ENCODE assay signal across 3 worm cellular contexts in genomic region chrX:573270-573669, ce11.
TF ChIP-seq lines count a peak whose summit lies in the region.

No protein-coding gene starts in this region.

TF ChIP-seq in whole organism, L1 larva, 84 proteins besides CTCF, POLR2A, EP300 and RAD21 (continued from another document and continues in another):
- TF ChIP-seq dpl-1 (GFP tag; optimal IDR thresholded peaks at IDR 0.05; lab: Kevin White, UChicago) (peak; percentile 8 to 38 (median 27)), lir-3 (tag; optimal IDR thresholded peaks at IDR 0.05; lab: Kevin White, UChicago; ENCODE audit: poor library complexity) (no peak), fos-1 (tag; optimal IDR thresholded peaks at IDR 0.05; lab: Kevin White, UChicago) (peak; percentile 40), ceh-88 (GFP tag; IDR thresholded peaks at IDR 0.05; lab: Robert Waterston, UW) (no peak), C04F5.9 (tag; optimal IDR thresholded peaks at IDR 0.05; lab: Kevin White, UChicago) (no peak), fkh-10 (GFP tag; optimal IDR thresholded peaks at IDR 0.05; lab: Kevin White, UChicago) (peak; percentile 41), nhr-237 (tag; optimal IDR thresholded peaks at IDR 0.05; lab: Kevin White, UChicago) (peak; percentile 86), rnt-1 (tag; optimal IDR thresholded peaks at IDR 0.05; lab: Kevin White, UChicago) (peak; percentile 63), lin-13 (GFP tag; optimal IDR thresholded peaks at IDR 0.05; lab: Kevin White, UChicago) (no peak), pax-3 (tag; optimal IDR thresholded peaks at IDR 0.05; lab: Kevin White, UChicago) (no peak), nhr-85 (tag; lab: Kevin White, UChicago) (peak; percentile 72), lin-35 (GFP tag; optimal IDR thresholded peaks at IDR 0.05; lab: Kevin White, UChicago) (peak; percentile 22 to 23), unc-130 (tag; optimal IDR thresholded peaks at IDR 0.05; lab: Kevin White, UChicago) (no peak), egl-27 (tag; optimal IDR thresholded peaks at IDR 0.05; lab: Kevin White, UChicago) (peak; percentile 7 to 54), nhr-47 (tag; optimal IDR thresholded peaks at IDR 0.05; lab: Kevin White, UChicago) (peak; percentile 69), fkh-8 (tag; optimal IDR thresholded peaks at IDR 0.05; lab: Kevin White, UChicago) (peak; percentile 82), sptf-1 (tag; optimal IDR thresholded peaks at IDR 0.05; lab: Kevin White, UChicago) (no peak), mep-1 (tag; optimal IDR thresholded peaks at IDR 0.05; lab: Kevin White, UChicago) (peak; percentile 59), mdl-1 (tag; optimal IDR thresholded peaks at IDR 0.05; lab: Kevin White, UChicago) (peak in 1 of 2 experiments; percentile 77), nhr-90 (tag; optimal IDR thresholded peaks at IDR 0.05; lab: Kevin White, UChicago; ENCODE audit: poor library complexity) (peak; percentile 33), pqm-1 (tag; optimal IDR thresholded peaks at IDR 0.05; lab: Kevin White, UChicago) (no peak), hlh-4 (tag; optimal IDR thresholded peaks at IDR 0.05; lab: Kevin White, UChicago) (no peak), zag-1 (tag; optimal IDR thresholded peaks at IDR 0.05; lab: Kevin White, UChicago) (no peak), snpc-4 (tag; optimal IDR thresholded peaks at IDR 0.05; lab: Kevin White, UChicago) (peak; percentile 29), C16A3.4 (tag; optimal IDR thresholded peaks at IDR 0.05; lab: Kevin White, UChicago) (peak; percentile 11), nhr-77 (tag; optimal IDR thresholded peaks at IDR 0.05; lab: Kevin White, UChicago) (peak; percentile 71), nhr-71 (tag; optimal IDR thresholded peaks at IDR 0.05; lab: Kevin White, UChicago) (peak; percentile 82), vab-15 (tag; optimal IDR thresholded peaks at IDR 0.05; lab: Kevin White, UChicago) (no peak), lsy-2 (tag; optimal IDR thresholded peaks at IDR 0.05; lab: Kevin White, UChicago) (peak in 1 of 2 experiments; percentile 71), nhr-84 (tag; optimal IDR thresholded peaks at IDR 0.05; lab: Kevin White, UChicago) (no peak), mab-9 (GFP tag; IDR thresholded peaks at IDR 0.05; lab: Robert Waterston, UW) (no peak), grh-1 (GFP tag; IDR thresholded peaks at IDR 0.05; lab: Robert Waterston, UW) (no peak), efl-1 (optimal IDR thresholded peaks at IDR 0.05; lab: Kevin White, UChicago) (peak; percentile 22 to 63), efl-1 (GFP tag; optimal IDR thresholded peaks at IDR 0.05 in 1 of 2; lab: Kevin White, UChicago) (peak in 1 of 2 experiments; percentile 29), dsc-1 (tag; optimal IDR thresholded peaks at IDR 0.05; lab: Kevin White, UChicago) (peak; percentile 40), tlp-1 (tag; optimal IDR thresholded peaks at IDR 0.05; lab: Kevin White, UChicago) (no peak), nhr-28 (tag; optimal IDR thresholded peaks at IDR 0.05; lab: Kevin White, UChicago) (no peak), lin-39 (tag; optimal IDR thresholded peaks at IDR 0.05; lab: Kevin White, UChicago) (no peak), lin-15B (tag; optimal IDR thresholded peaks at IDR 0.05; lab: Kevin White, UChicago) (no peak), skn-1 (tag; optimal IDR thresholded peaks at IDR 0.05; lab: Kevin White, UChicago) (peak; percentile 99), sox-4 (tag; optimal IDR thresholded peaks at IDR 0.05; lab: Kevin White, UChicago) (no peak), efl-3 (GFP tag; optimal IDR thresholded peaks at IDR 0.05; lab: Kevin White, UChicago) (no peak), C34B4.2 (tag; optimal IDR thresholded peaks at IDR 0.05; lab: Kevin White, UChicago) (no peak), ama-1 (optimal IDR thresholded peaks at IDR 0.05; lab: Kevin White, UChicago) (no peak), nhr-76 (tag; optimal IDR thresholded peaks at IDR 0.05; lab: Kevin White, UChicago) (no peak)

TF ChIP-seq in whole organism, L2 larva, 48 proteins besides CTCF, POLR2A, EP300 and RAD21 (continued from another document):
- TF ChIP-seq ZK546.5 (tag; optimal IDR thresholded peaks at IDR 0.05; lab: Kevin White, UChicago): no peak
- peak; percentile 54 for TF ChIP-seq lin-11 (tag; optimal IDR thresholded peaks at IDR 0.05; lab: Kevin White, UChicago)
- peak; percentile 15 for TF ChIP-seq nhr-25 (tag; optimal IDR thresholded peaks at IDR 0.05; lab: Kevin White, UChicago)
- peak; percentile 4 for TF ChIP-seq ztf-4 (tag; optimal IDR thresholded peaks at IDR 0.05; lab: Kevin White, UChicago)
- TF ChIP-seq sma-9 (GFP tag; optimal IDR thresholded peaks at IDR 0.05; lab: Kevin White, UChicago): peak; percentile 74
- TF ChIP-seq sma-9 (tag; optimal IDR thresholded peaks at IDR 0.05; lab: Kevin White, UChicago): no peak
- TF ChIP-seq nhr-129 (tag; optimal IDR thresholded peaks at IDR 0.05; lab: Kevin White, UChicago): peak; percentile 96
- TF ChIP-seq sem-4 (tag; optimal IDR thresholded peaks at IDR 0.05; lab: Kevin White, UChicago): peak; percentile 2
- peak in 1 of 2 experiments; percentile 35 for TF ChIP-seq mdl-1 (tag; optimal IDR thresholded peaks at IDR 0.05; lab: Kevin White, UChicago)
- no peak for TF ChIP-seq ztf-11 (tag; optimal IDR thresholded peaks at IDR 0.05; lab: Kevin White, UChicago)

TF ChIP-seq in whole organism, L4 larva, 104 proteins besides CTCF, POLR2A, EP300 and RAD21 (continued from another document):
- peak; percentile 36 for TF ChIP-seq mes-2 (tag; optimal IDR thresholded peaks at IDR 0.05; lab: Kevin White, UChicago; ENCODE audit: poor library complexity, severe bottlenecking)
- TF ChIP-seq fkh-10 (GFP tag; optimal IDR thresholded peaks at IDR 0.05; lab: Kevin White, UChicago): peak; percentile 31
- TF ChIP-seq aha-1 (tag; lab: Kevin White, UChicago): peak; percentile 91
- peak; percentile 21 for TF ChIP-seq nhr-102 (tag; optimal IDR thresholded peaks at IDR 0.05; lab: Kevin White, UChicago)
- TF ChIP-seq arid-1 (GFP tag; conservative IDR thresholded peaks at IDR 0.05; lab: Robert Waterston, UW): no peak
- 0 out of 2 replicates have a peak, but pooled peaks have one; percentile 37 for TF ChIP-seq hmg-1.1 (GFP tag; IDR thresholded peaks at IDR 0.05; lab: Robert Waterston, UW)
- TF ChIP-seq saeg-2 (GFP tag; IDR thresholded peaks at IDR 0.05; lab: Robert Waterston, UW): no peak
- no peak for TF ChIP-seq T26A8.4 (GFP tag; IDR thresholded peaks at IDR 0.05; lab: Robert Waterston, UW)
- TF ChIP-seq gei-8 (GFP tag; optimal IDR thresholded peaks at IDR 0.05; lab: Kevin White, UChicago): no peak
- TF ChIP-seq mdl-1 (tag; optimal IDR thresholded peaks at IDR 0.05; lab: Kevin White, UChicago): peak in 1 of 2 experiments; percentile 57
- TF ChIP-seq rbr-2 (tag; optimal IDR thresholded peaks at IDR 0.05; lab: Kevin White, UChicago): peak; percentile 26
- TF ChIP-seq nhr-11 (tag; optimal IDR thresholded peaks at IDR 0.05; lab: Kevin White, UChicago): peak; percentile 81
- peak; percentile 85 for TF ChIP-seq zip-2 (tag; optimal IDR thresholded peaks at IDR 0.05; lab: Kevin White, UChicago)
- TF ChIP-seq lin-15B (tag; optimal IDR thresholded peaks at IDR 0.05; lab: Kevin White, UChicago): no peak
- TF ChIP-seq mdt-29 (GFP tag; IDR thresholded peaks at IDR 0.05; lab: Robert Waterston, UW): no peak
- TF ChIP-seq fos-1 (tag; optimal IDR thresholded peaks at IDR 0.05; lab: Kevin White, UChicago): no peak
- peak; percentile 44 for TF ChIP-seq mep-1 (tag; optimal IDR thresholded peaks at IDR 0.05; lab: Kevin White, UChicago)
- TF ChIP-seq daf-8 (GFP tag; IDR thresholded peaks at IDR 0.05; lab: Robert Waterston, UW): no peak
- peak in 1 of 2 experiments; percentile 90 for TF ChIP-seq unc-62 (GFP tag; optimal IDR thresholded peaks at IDR 0.05 in 1 of 2; lab: Kevin White, UChicago)
- no peak for TF ChIP-seq unc-62 (tag; optimal IDR thresholded peaks at IDR 0.05; lab: Kevin White, UChicago)
